Worm (Caenorhabditis elegans): Measurements from ENCODE around the gene T21D9.2.

Gene T21D9.2

ce11 chrX:2096804-2097203, at the start of gene T21D9.2:
TSS of gene T21D9.2 (minus strand) at chrX:2096904.
- TF ChIP-seq T26A8.4 (GFP tag; IDR thresholded peaks at IDR 0.05), result no peak
- no peak for TF ChIP-seq dmd-9 (GFP tag; IDR thresholded peaks at IDR 0.05)
- no peak for TF ChIP-seq nhr-6 (tag; optimal IDR thresholded peaks at IDR 0.05)
- no peak for TF ChIP-seq F44E2.7 (GFP tag; IDR thresholded peaks at IDR 0.05)
- no peak for TF ChIP-seq Y75B8A.6 (GFP tag; IDR thresholded peaks at IDR 0.05)
- no peak for TF ChIP-seq unc-39 (tag; optimal IDR thresholded peaks at IDR 0.05)

ce11 chrX:2145629-2146028, 48.9 kb upstream of the T21D9.2 start, which contains the start of gene dpy-3:
TSS of gene dpy-3 (minus strand) at chrX:2145647.
- TF ChIP-seq tra-1 (GFP tag; IDR thresholded peaks at IDR 0.05) (no peak), hlh-30 (tag; optimal IDR thresholded peaks at IDR 0.05; ENCODE audit: insufficient read depth) (no peak), nhr-28 (tag; optimal IDR thresholded peaks at IDR 0.05) (peak; percentile 11)

ce11 chrX:2144875-2145274, 48.2 kb upstream of the T21D9.2 start:
- no peak for TF ChIP-seq F37D6.2 (tag; optimal IDR thresholded peaks at IDR 0.05)
- TF ChIP-seq daf-8 (GFP tag; IDR thresholded peaks at IDR 0.05), result no peak
- no peak for TF ChIP-seq hlh-11 (tag; optimal IDR thresholded peaks at IDR 0.05)
- no peak for TF ChIP-seq nhr-41 (GFP tag; IDR thresholded peaks at IDR 0.05)
- TF ChIP-seq set-16 (GFP tag; IDR thresholded peaks at IDR 0.05), result peak; percentile 94

- peak in 1 of 2 experiments; percentile 23 for TF ChIP-seq lsy-2 (tag; optimal IDR thresholded peaks at IDR 0.05)
- TF ChIP-seq duxl-1 (tag; optimal IDR thresholded peaks at IDR 0.05; ENCODE audit: poor library complexity), result peak; percentile 39
- TF ChIP-seq madf-5 (GFP tag; IDR thresholded peaks at IDR 0.05), result no peak
Measured at ce11 chrX:2144236-2144635, 47.5 kb upstream of the T21D9.2 start.

- TF ChIP-seq set-16 (GFP tag; IDR thresholded peaks at IDR 0.05) (no peak), hmg-1.1 (GFP tag; IDR thresholded peaks at IDR 0.05) (peak; percentile 41; the same call in 1 of the 2 replicates), R02D3.7 (tag; optimal IDR thresholded peaks at IDR 0.05) (no peak), dmd-8 (GFP tag; IDR thresholded peaks at IDR 0.05) (no peak), aha-1 (tag) (peak; percentile 92), hlh-11 (tag; optimal IDR thresholded peaks at IDR 0.05) (no peak), mdl-1 (tag; optimal IDR thresholded peaks at IDR 0.05) (peak in 1 of 2 experiments; percentile 39), Y5F2A.4 (GFP tag; optimal IDR thresholded peaks at IDR 0.05) (no peak), madf-9 (GFP tag; conservative IDR thresholded peaks at IDR 0.05) (no peak), zfp-2 (tag; optimal IDR thresholded peaks at IDR 0.05) (no peak), mep-1 (tag; optimal IDR thresholded peaks at IDR 0.05) (peak; percentile 27)
Measured at ce11 chrX:2140610-2141009, 43.9 kb upstream of the T21D9.2 start.

- peak; percentile 58 for TF ChIP-seq nhr-11 (tag; optimal IDR thresholded peaks at IDR 0.05)
- peak; percentile 67 for TF ChIP-seq fkh-10 (GFP tag; optimal IDR thresholded peaks at IDR 0.05)
- no peak for TF ChIP-seq Y105C5A.15 (GFP tag; IDR thresholded peaks at IDR 0.05)
- no peak for TF ChIP-seq nhr-6 (tag; optimal IDR thresholded peaks at IDR 0.05)
- TF ChIP-seq unc-62 (GFP tag; optimal IDR thresholded peaks at IDR 0.05 in 1 of 2), result peak in 1 of 2 experiments; percentile 39
- no peak for TF ChIP-seq unc-62 (tag; optimal IDR thresholded peaks at IDR 0.05)
- peak in 1 of 2 experiments; percentile 9 for TF ChIP-seq hif-1 (tag; optimal IDR thresholded peaks at IDR 0.05)
- no peak for TF ChIP-seq tag-97 (GFP tag; IDR thresholded peaks at IDR 0.05)
- TF ChIP-seq ztf-11 (tag; optimal IDR thresholded peaks at IDR 0.05), result no peak
- TF ChIP-seq hlh-11 (tag; optimal IDR thresholded peaks at IDR 0.05), result peak; percentile 43
- no peak for TF ChIP-seq lim-7 (GFP tag; IDR thresholded peaks at IDR 0.05)
- no peak for TF ChIP-seq duxl-1 (tag; optimal IDR thresholded peaks at IDR 0.05; ENCODE audit: poor library complexity)
- peak in 1 of 2 experiments; percentile 15 for TF ChIP-seq mdl-1 (tag; optimal IDR thresholded peaks at IDR 0.05)
- TF ChIP-seq R02D3.7 (tag; optimal IDR thresholded peaks at IDR 0.05), result no peak
- peak; percentile 13 for TF ChIP-seq hlh-30 (tag; optimal IDR thresholded peaks at IDR 0.05; ENCODE audit: insufficient read depth)
- no peak for TF ChIP-seq unc-130 (GFP tag; optimal IDR thresholded peaks at IDR 0.05)
- TF ChIP-seq zfp-2 (tag; optimal IDR thresholded peaks at IDR 0.05), result no peak
- TF ChIP-seq daf-16 (GFP tag; optimal IDR thresholded peaks at IDR 0.05), result peak in 1 of 2 experiments; percentile 10
- TF ChIP-seq daf-16 (tag; optimal IDR thresholded peaks at IDR 0.05), result no peak
Measured at ce11 chrX:2138923-2139322, 42.2 kb upstream of the T21D9.2 start.

All from whole organism, L4 larva.